Worm (Caenorhabditis elegans) whole organism, late embryonic: Measurements from ENCODE around the gene msi-1.

Experiments
- C38D4.7 ChIP-seq: fragments of 200-800 bp; sonication (Bioruptor generic); optimal IDR thresholded peaks from 2 replicates; lab custom pipeline; 2018; ENCODE audit warnings: mild to moderate bottlenecking, missing genetic modification characterization, moderate library complexity, missing compliant biosample characterization
- T23F11.4 ChIP-seq: fragments of 200-800 bp; sonication (Bioruptor generic); optimal IDR thresholded peaks from 2 replicates; lab custom pipeline; 2018; ENCODE audit warnings: mild to moderate bottlenecking, missing genetic modification characterization, missing compliant biosample characterization
- ahr-1 ChIP-seq: sonication (generic microtip); optimal IDR thresholded peaks from 2 replicates; lab custom pipeline; 2016; ENCODE audit warnings: missing genetic modification characterization, missing compliant biosample characterization
- ceh-2 ChIP-seq: sonication (generic microtip); optimal IDR thresholded peaks from 2 replicates; lab custom pipeline; 2016; ENCODE audit warnings: missing genotype, missing genetic modification characterization, missing compliant biosample characterization
- ceh-24 ChIP-seq: sonication (generic microtip); optimal IDR thresholded peaks from 2 replicates; lab custom pipeline; 2016; ENCODE audit warnings: mild to moderate bottlenecking, missing genetic modification characterization, missing compliant biosample characterization
- ceh-31 ChIP-seq: sonication (generic microtip); optimal IDR thresholded peaks from 2 replicates; lab custom pipeline; 2016; ENCODE audit warnings: missing genetic modification characterization, missing compliant biosample characterization
- ceh-34 ChIP-seq: sonication (generic microtip); optimal IDR thresholded peaks from 2 replicates; lab custom pipeline; 2016; ENCODE audit warnings: mild to moderate bottlenecking, missing genetic modification characterization, missing compliant biosample characterization
- ceh-9 ChIP-seq: sonication (generic microtip); optimal IDR thresholded peaks from 2 replicates; lab custom pipeline; 2016; ENCODE audit warnings: mild to moderate bottlenecking, missing genetic modification characterization, inconsistent platforms, missing compliant biosample characterization
- dmd-4 ChIP-seq: sonication (generic microtip); optimal IDR thresholded peaks from 2 replicates; lab custom pipeline; 2016; ENCODE audit warnings: borderline replicate concordance, missing genetic modification characterization, missing compliant biosample characterization
- elt-2 ChIP-seq: sonication (generic microtip); optimal IDR thresholded peaks from 2 replicates; lab custom pipeline; 2016; ENCODE audit warnings: missing genetic modification reagents, missing genetic modification characterization, missing compliant biosample characterization
- ets-4 ChIP-seq: sonication (generic microtip); optimal IDR thresholded peaks from 2 replicates; lab custom pipeline; 2016; ENCODE audit warnings: missing genetic modification characterization, missing compliant biosample characterization
- fax-1 ChIP-seq: sonication (generic microtip); optimal IDR thresholded peaks from 2 replicates; lab custom pipeline; 2016; ENCODE audit warnings: missing genotype, missing genetic modification characterization, missing compliant biosample characterization
- fkh-6 ChIP-seq: sonication (generic microtip); optimal IDR thresholded peaks from 2 replicates; lab custom pipeline; 2016; ENCODE audit warnings: missing genetic modification characterization, missing compliant biosample characterization
- gmeb-2 ChIP-seq: sonication (generic microtip); optimal IDR thresholded peaks from 2 replicates; lab custom pipeline; 2016; ENCODE audit warnings: missing genetic modification characterization, inconsistent platforms, missing compliant biosample characterization
- hlh-15 ChIP-seq: sonication (generic microtip); optimal IDR thresholded peaks from 2 replicates; lab custom pipeline; 2016; ENCODE audit warnings: missing genetic modification characterization, missing compliant biosample characterization
- hlh-30 ChIP-seq: sonication (generic microtip); optimal IDR thresholded peaks from 2 replicates; lab custom pipeline; 2017; ENCODE audit warnings: antibody characterized with exemption, missing genetic modification characterization, missing compliant biosample characterization; ENCODE audit not compliant: insufficient read depth
- hlh-6 ChIP-seq: sonication (generic microtip); optimal IDR thresholded peaks from 2 replicates; lab custom pipeline; 2016; ENCODE audit warnings: missing genotype, missing genetic modification characterization, missing compliant biosample characterization
- hlh-8 ChIP-seq: sonication (generic microtip); optimal IDR thresholded peaks from 2 replicates; lab custom pipeline; 2016; ENCODE audit warnings: missing genotype, missing genetic modification characterization, missing compliant biosample characterization
- lim-6 ChIP-seq: sonication (generic microtip); optimal IDR thresholded peaks from 2 replicates; lab custom pipeline; 2016; ENCODE audit warnings: missing genetic modification characterization, missing compliant biosample characterization
- lin-11 ChIP-seq: fragments of 200-800 bp; sonication (Bioruptor generic); optimal IDR thresholded peaks from 2 replicates; lab custom pipeline; 2018; ENCODE audit warnings: mild to moderate bottlenecking, missing genetic modification characterization, missing compliant biosample characterization
- mec-3 ChIP-seq: sonication (generic microtip); optimal IDR thresholded peaks from 2 replicates; lab custom pipeline; 2016; ENCODE audit warnings: borderline replicate concordance, missing genetic modification characterization, missing compliant biosample characterization
- nfya-1 ChIP-seq: sonication (generic microtip); optimal IDR thresholded peaks from 2 replicates; lab custom pipeline; 2017; ENCODE audit warnings: missing genetic modification characterization, mild to moderate bottlenecking, missing compliant biosample characterization, antibody characterized with exemption, moderate library complexity
- nhr-11 ChIP-seq: fragments of 150-350 bp; optimal IDR thresholded peaks from 2 replicates; lab custom pipeline; 2014; ENCODE audit warnings: missing biosample characterization, missing genetic modification characterization
- npax-4 ChIP-seq: sonication (generic microtip); optimal IDR thresholded peaks from 2 replicates; lab custom pipeline; 2016; ENCODE audit warnings: missing genetic modification characterization, missing compliant biosample characterization
- pat-9 ChIP-seq: fragments of 200-800 bp; sonication (Bioruptor generic); optimal IDR thresholded peaks from 2 replicates; lab custom pipeline; 2018; ENCODE audit warnings: mild to moderate bottlenecking, missing genetic modification characterization, moderate library complexity, missing compliant biosample characterization
- pha-4 ChIP-seq: fragments of 150-350 bp; optimal IDR thresholded peaks from 2 replicates; lab custom pipeline; 2018; ENCODE audit warnings: missing biosample characterization, missing genetic modification reagents, missing genetic modification characterization
- ref-2 ChIP-seq: sonication (generic microtip); optimal IDR thresholded peaks from 2 replicates; lab custom pipeline; 2016; ENCODE audit warnings: missing genetic modification characterization, missing compliant biosample characterization
- rnt-1 ChIP-seq: sonication (generic microtip); optimal IDR thresholded peaks from 2 replicates; lab custom pipeline; 2016; ENCODE audit warnings: missing genetic modification characterization, missing compliant biosample characterization
- sdc-2 ChIP-seq: sonication (generic microtip); optimal IDR thresholded peaks from 2 replicates; lab custom pipeline; 2016; ENCODE audit warnings: missing genotype, missing genetic modification characterization, missing compliant biosample characterization
- syd-9 ChIP-seq: sonication (generic microtip); optimal IDR thresholded peaks from 2 replicates; lab custom pipeline; 2016; ENCODE audit warnings: mild to moderate bottlenecking, missing genetic modification characterization, moderate library complexity, missing compliant biosample characterization
- tbx-7 ChIP-seq: sonication (generic microtip); optimal IDR thresholded peaks from 2 replicates; lab custom pipeline; 2016; ENCODE audit warnings: missing genotype, missing genetic modification characterization, missing compliant biosample characterization
- ttx-3 ChIP-seq: sonication (generic microtip); optimal IDR thresholded peaks from 2 replicates; lab custom pipeline; 2016; ENCODE audit warnings: missing genetic modification reagents, missing genetic modification characterization, missing compliant biosample characterization
- unc-3 ChIP-seq, 2 experiments: fragments of 200-800 bp in 1 of 2; sonication (Bioruptor generic) in 1 of 2; sonication (generic microtip) in 1 of 2; conservative IDR thresholded peaks in 1 of 2; optimal IDR thresholded peaks in 1 of 2; 2 replicates each; pipeline versions ENCODE4 v1.3.6 to Lab custom; 2016 to 2022; ENCODE audit warnings: missing compliant biosample characterization in 2 of 2, missing genetic modification characterization in 2 of 2, missing genetic modification reagents in 1 of 2
- unc-86 ChIP-seq: sonication (generic microtip); optimal IDR thresholded peaks from 2 replicates; lab custom pipeline; 2016; ENCODE audit warnings: missing genetic modification characterization, missing compliant biosample characterization
- zip-5 ChIP-seq: sonication (generic microtip); optimal IDR thresholded peaks from 2 replicates; lab custom pipeline; 2016; ENCODE audit warnings: missing genetic modification characterization, missing compliant biosample characterization

The msi-1 gene

ce11 chrIII:4017527-4017926 lies 41.3 kb upstream of the msi-1 start, which contains the start of gene tbb-2:
Gene tbb-2, minus strand, starts transcription at chrIII:4017627.
- TF ChIP-seq hlh-30 (tag; lab: Kevin White, UChicago) (no peak), ref-2 (tag; lab: Kevin White, UChicago) (no peak), zip-5 (tag; lab: Kevin White, UChicago) (no peak)

ce11 chrIII:4015382-4015986 lies 39.3 kb upstream of the msi-1 start:
- TF ChIP-seq rnt-1 (tag; lab: Kevin White, UChicago) = no peak
- TF ChIP-seq unc-86 (tag; lab: Kevin White, UChicago) = no peak
- TF ChIP-seq ahr-1 (tag; lab: Kevin White, UChicago) = no peak
- TF ChIP-seq unc-3 (GFP tag; conservative IDR thresholded peaks at IDR 0.05; lab: Robert Waterston, UW) = no peak
- no peak for TF ChIP-seq unc-3 (tag; optimal IDR thresholded peaks at IDR 0.05; lab: Kevin White, UChicago)
- no peak for TF ChIP-seq ceh-31 (tag; lab: Kevin White, UChicago)
- no peak for TF ChIP-seq elt-2 (tag; lab: Kevin White, UChicago)
- no peak for TF ChIP-seq hlh-6 (tag; lab: Kevin White, UChicago)
- TF ChIP-seq tbx-7 (tag; lab: Kevin White, UChicago) = no peak
- no peak for TF ChIP-seq hlh-15 (tag; lab: Kevin White, UChicago)
- no peak for TF ChIP-seq mec-3 (tag; lab: Kevin White, UChicago)
- no peak for TF ChIP-seq pha-4 (tag; lab: Kevin White, UChicago)
- TF ChIP-seq ref-2 (tag; lab: Kevin White, UChicago) = no peak
- TF ChIP-seq pat-9 (tag; lab: Kevin White, UChicago) = no peak
- TF ChIP-seq fax-1 (tag; lab: Kevin White, UChicago) = no peak
- no peak for TF ChIP-seq ceh-34 (tag; lab: Kevin White, UChicago)
- TF ChIP-seq ets-4 (tag; lab: Kevin White, UChicago) = no peak
- TF ChIP-seq hlh-8 (tag; lab: Kevin White, UChicago) = no peak
- no peak for TF ChIP-seq npax-4
- no peak for TF ChIP-seq sdc-2 (tag; lab: Kevin White, UChicago)
- TF ChIP-seq ceh-9 = no peak

DNA sequence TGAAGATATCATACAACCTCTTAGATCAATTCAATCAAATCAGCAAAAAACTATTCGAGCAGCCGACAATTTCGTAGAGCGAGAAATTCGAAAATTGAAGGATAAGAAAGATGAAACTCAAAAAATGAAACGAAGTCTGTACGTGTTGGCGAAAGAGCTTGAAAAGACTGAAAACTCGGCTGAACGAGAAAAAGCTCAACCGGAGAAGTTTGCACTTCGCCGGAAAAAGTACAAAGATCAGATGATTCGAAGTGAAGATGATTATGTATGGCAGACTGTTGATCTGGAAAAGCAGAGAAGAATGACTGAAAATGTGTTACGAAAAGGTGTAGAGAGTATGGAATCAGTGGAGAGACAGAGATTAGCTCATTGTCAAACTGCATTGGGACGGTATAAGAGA lies 36.9 kb upstream of the msi-1 start:
- TF ChIP-seq T23F11.4 = no peak
- no peak for TF ChIP-seq unc-86 (tag; lab: Kevin White, UChicago)
- no peak for TF ChIP-seq hlh-8 (tag; lab: Kevin White, UChicago)
- TF ChIP-seq dmd-4 (tag; lab: Kevin White, UChicago) = no peak
- no peak for TF ChIP-seq C38D4.7 (GFP tag; lab: Kevin White, UChicago)
- no peak for TF ChIP-seq mec-3 (tag; lab: Kevin White, UChicago)
- no peak for TF ChIP-seq fkh-6 (tag; lab: Kevin White, UChicago)

DNA sequence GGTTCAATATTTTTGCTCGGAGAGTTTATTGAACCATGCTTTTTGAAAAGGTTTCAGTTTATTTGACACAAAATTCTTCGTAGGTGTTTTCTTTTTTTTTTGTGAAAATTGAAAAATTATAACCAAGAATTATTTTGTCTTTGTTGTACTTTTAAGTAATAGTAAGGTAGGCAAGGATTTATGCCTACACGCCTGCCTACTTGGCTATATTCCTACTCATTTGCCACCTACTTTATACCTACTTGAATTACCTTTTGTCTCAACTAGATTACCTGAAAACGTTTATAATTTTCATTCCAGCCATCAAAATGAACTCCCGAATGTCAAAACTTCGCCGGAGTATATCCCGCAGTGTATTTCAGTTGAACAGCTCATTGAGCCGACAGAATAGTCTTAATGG lies 35.8 kb upstream of the msi-1 start, which contains the start of gene C36E8.4:
C36E8.4 (plus strand) TSS at position 301 of the 400 bp plus-strand sequence.
- TF ChIP-seq ceh-24 (tag; lab: Kevin White, UChicago) = no peak
- no peak for TF ChIP-seq mec-3 (tag; lab: Kevin White, UChicago)
- TF ChIP-seq ahr-1 (tag; lab: Kevin White, UChicago) = no peak
- no peak for TF ChIP-seq lim-6 (tag; lab: Kevin White, UChicago)
- TF ChIP-seq ceh-31 (tag; lab: Kevin White, UChicago) = no peak
- no peak for TF ChIP-seq nfya-1
- no peak for TF ChIP-seq hlh-6 (tag; lab: Kevin White, UChicago)
- no peak for TF ChIP-seq hlh-15 (tag; lab: Kevin White, UChicago)
- TF ChIP-seq ceh-2 = no peak
- no peak for TF ChIP-seq nhr-11 (tag; lab: Kevin White, UChicago)
- TF ChIP-seq lin-11 = no peak
- TF ChIP-seq unc-86 (tag; lab: Kevin White, UChicago) = no peak
- no peak for TF ChIP-seq gmeb-2
- TF ChIP-seq ttx-3 (tag; lab: Kevin White, UChicago) = no peak
- TF ChIP-seq hlh-8 (tag; lab: Kevin White, UChicago) = no peak
- TF ChIP-seq syd-9 (tag; lab: Kevin White, UChicago) = no peak
- TF ChIP-seq, all 69 proteins: peak for 0
